Worm (Caenorhabditis elegans) whole organism, L3 larva: ENCODE measurements around the gene glr-2.

ENCODE experiments used
- R02D3.7 ChIP-seq: fragments of 150-350 bp; optimal IDR thresholded peaks from 2 replicates; lab custom pipeline; 2014; ENCODE audit warnings: missing biosample characterization, missing genetic modification characterization
- ZK546.5 ChIP-seq: sonication (generic microtip); optimal IDR thresholded peaks from 2 replicates; lab custom pipeline; 2017; ENCODE audit warnings: missing biosample characterization, missing genetic modification characterization
- aly-2 ChIP-seq: fragments of 150-350 bp; optimal IDR thresholded peaks from 2 replicates; lab custom pipeline; 2014; ENCODE audit warnings: missing biosample characterization, missing genetic modification characterization
- ama-1 ChIP-seq: fragments of 150-350 bp; optimal IDR thresholded peaks from 2 replicates; lab custom pipeline; 2018
- ceh-82 ChIP-seq: fragments of 150-350 bp; optimal IDR thresholded peaks from 2 replicates; lab custom pipeline; 2014; ENCODE audit warnings: missing biosample characterization, missing genetic modification characterization
- ceh-9 ChIP-seq: sonication (generic microtip); optimal IDR thresholded peaks from 2 replicates; lab custom pipeline; 2018; ENCODE audit warnings: missing biosample characterization, missing genetic modification characterization
- daf-12 ChIP-seq: fragments of 150-350 bp; optimal IDR thresholded peaks from 2 replicates; lab custom pipeline; 2014; ENCODE audit warnings: missing biosample characterization, missing genetic modification reagents, missing genetic modification characterization
- egl-27 ChIP-seq: sonication (generic microtip); optimal IDR thresholded peaks from 4 replicates; lab custom pipeline; 2017; ENCODE audit warnings: missing biosample characterization, missing genetic modification reagents, missing genetic modification characterization
- egl-5 ChIP-seq: fragments of 150-350 bp; optimal IDR thresholded peaks from 2 replicates; lab custom pipeline; 2017; ENCODE audit warnings: missing biosample characterization, missing genetic modification reagents, missing genetic modification characterization, inconsistent platforms
- elt-1 ChIP-seq: fragments of 150-350 bp; optimal IDR thresholded peaks from 2 replicates; lab custom pipeline; 2014; ENCODE audit warnings: missing biosample characterization, missing genetic modification characterization
- elt-2 ChIP-seq: sonication (generic microtip); optimal IDR thresholded peaks from 2 replicates; lab custom pipeline; 2016; ENCODE audit warnings: missing genetic modification reagents, mild to moderate bottlenecking, missing genetic modification characterization, missing compliant biosample characterization
- elt-3 ChIP-seq, 3 experiments: fragments of 150-350 bp in 1 of 3; sonication (generic microtip) in 2 of 3; optimal IDR thresholded peaks; 2 replicates in 2 of 3; 4 replicates in 1 of 3; lab custom pipeline; 2014 to 2017; ENCODE audit warnings: missing biosample characterization in 3 of 3, missing genetic modification characterization in 3 of 3
- eor-1 ChIP-seq, 2 experiments: fragments of 150-350 bp; optimal IDR thresholded peaks; 2 replicates each; lab custom pipeline; 2014 to 2018; ENCODE audit warnings: missing biosample characterization in 2 of 2, missing genetic modification characterization in 2 of 2
- fkh-10 ChIP-seq: sonication (generic microtip); optimal IDR thresholded peaks from 2 replicates; lab custom pipeline; 2017; ENCODE audit warnings: missing biosample characterization, missing genetic modification reagents, missing genetic modification characterization
- fkh-2 ChIP-seq: fragments of 150-350 bp; optimal IDR thresholded peaks from 2 replicates; lab custom pipeline; 2014; ENCODE audit warnings: missing biosample characterization, missing genetic modification reagents, missing genetic modification characterization
- fos-1 ChIP-seq: fragments of 150-350 bp; optimal IDR thresholded peaks from 2 replicates; lab custom pipeline; 2014; ENCODE audit warnings: missing biosample characterization, missing genetic modification characterization
- hmg-11 ChIP-seq: sonication (generic microtip); optimal IDR thresholded peaks from 2 replicates; lab custom pipeline; 2016; ENCODE audit warnings: missing genetic modification characterization, missing compliant biosample characterization
- jun-1 ChIP-seq: fragments of 150-350 bp; optimal IDR thresholded peaks from 2 replicates; lab custom pipeline; 2014; ENCODE audit warnings: missing biosample characterization, missing genetic modification reagents, missing genetic modification characterization
- lin-15B ChIP-seq: fragments of 150-350 bp; optimal IDR thresholded peaks from 2 replicates; lab custom pipeline; 2014; ENCODE audit warnings: missing biosample characterization, missing genetic modification characterization
- lin-39 ChIP-seq: fragments of 150-350 bp; optimal IDR thresholded peaks from 2 replicates; lab custom pipeline; 2018; ENCODE audit warnings: missing biosample characterization, missing genetic modification reagents, missing genetic modification characterization
- lsy-12 ChIP-seq: sonication (generic microtip); optimal IDR thresholded peaks from 2 replicates; lab custom pipeline; 2016; ENCODE audit warnings: mild to moderate bottlenecking, missing genetic modification characterization, missing compliant biosample characterization
- mdl-1 ChIP-seq: fragments of 150-350 bp; optimal IDR thresholded peaks from 2 replicates; lab custom pipeline; 2014; ENCODE audit warnings: missing biosample characterization, missing genetic modification characterization
- mml-1 ChIP-seq: fragments of 150-350 bp; sonication (generic microtip); optimal IDR thresholded peaks from 3 replicates; lab custom pipeline; 2014; ENCODE audit warnings: missing biosample characterization, missing genetic modification characterization
- nfya-1 ChIP-seq: sonication (generic microtip); optimal IDR thresholded peaks from 2 replicates; lab custom pipeline; 2017; ENCODE audit warnings: missing genetic modification characterization, mild to moderate bottlenecking, missing compliant biosample characterization, antibody characterized with exemption, moderate library complexity; ENCODE audit not compliant: insufficient read depth
- nhr-11 ChIP-seq: fragments of 150-350 bp; optimal IDR thresholded peaks from 2 replicates; lab custom pipeline; 2014; ENCODE audit warnings: missing biosample characterization, missing genetic modification characterization
- nhr-12 ChIP-seq: fragments of 150-350 bp; optimal IDR thresholded peaks from 2 replicates; lab custom pipeline; 2014; ENCODE audit warnings: missing biosample characterization, missing genetic modification characterization
- nhr-237 ChIP-seq: fragments of 150-350 bp; optimal IDR thresholded peaks from 2 replicates; lab custom pipeline; 2014; ENCODE audit warnings: missing biosample characterization, missing genetic modification characterization
- nhr-25 ChIP-seq: sonication (generic microtip); optimal IDR thresholded peaks from 2 replicates; lab custom pipeline; 2017; ENCODE audit warnings: missing biosample characterization, missing genetic modification characterization
- nhr-43 ChIP-seq: sonication (generic microtip); optimal IDR thresholded peaks from 2 replicates; lab custom pipeline; 2016; ENCODE audit warnings: mild to moderate bottlenecking, missing genetic modification characterization, missing compliant biosample characterization; ENCODE audit not compliant: poor library complexity, severe bottlenecking
- nhr-67 ChIP-seq: fragments of 150-350 bp; optimal IDR thresholded peaks from 2 replicates; lab custom pipeline; 2014; ENCODE audit warnings: missing biosample characterization, missing genetic modification characterization
- nhr-76 ChIP-seq: fragments of 150-350 bp; sonication (generic microtip); optimal IDR thresholded peaks from 5 replicates; lab custom pipeline; 2014; ENCODE audit warnings: missing biosample characterization, missing genetic modification characterization
- nhr-77 ChIP-seq: fragments of 150-350 bp; optimal IDR thresholded peaks from 2 replicates; lab custom pipeline; 2014; ENCODE audit warnings: missing biosample characterization, missing genetic modification characterization
- pha-4 ChIP-seq: fragments of 150-350 bp; optimal IDR thresholded peaks from 2 replicates; lab custom pipeline; 2014; ENCODE audit warnings: missing biosample characterization, missing genetic modification reagents, missing genetic modification characterization
- pqm-1 ChIP-seq: fragments of 150-350 bp; optimal IDR thresholded peaks from 2 replicates; lab custom pipeline; 2017; ENCODE audit warnings: missing biosample characterization, missing genetic modification characterization, inconsistent platforms
- sea-2 ChIP-seq: fragments of 150-350 bp; sonication (generic microtip); optimal IDR thresholded peaks from 4 replicates; lab custom pipeline; 2014; ENCODE audit warnings: missing biosample characterization, missing genetic modification reagents, missing genetic modification characterization
- snpc-4 ChIP-seq: fragments of 150-350 bp; optimal IDR thresholded peaks from 2 replicates; lab custom pipeline; 2014; ENCODE audit warnings: missing biosample characterization, missing genetic modification characterization
- tbx-2 ChIP-seq: sonication (generic microtip); optimal IDR thresholded peaks from 2 replicates; lab custom pipeline; 2016; ENCODE audit warnings: mild to moderate bottlenecking, missing genetic modification characterization, missing compliant biosample characterization
- unc-39 ChIP-seq: sonication (generic microtip); optimal IDR thresholded peaks from 4 replicates; lab custom pipeline; 2017; ENCODE audit warnings: missing biosample characterization, missing genetic modification characterization
- unc-62 ChIP-seq: fragments of 150-350 bp; sonication (generic microtip); optimal IDR thresholded peaks from 4 replicates; lab custom pipeline; 2014; ENCODE audit warnings: missing biosample characterization, missing genetic modification reagents, missing genetic modification characterization
- zag-1 ChIP-seq: fragments of 150-350 bp; optimal IDR thresholded peaks from 2 replicates; lab custom pipeline; 2014; ENCODE audit warnings: missing biosample characterization, missing genetic modification characterization
- ztf-11 ChIP-seq: fragments of 150-350 bp; optimal IDR thresholded peaks from 2 replicates; lab custom pipeline; 2014; ENCODE audit warnings: missing biosample characterization, missing genetic modification characterization
- ztf-4 ChIP-seq: fragments of 150-350 bp; optimal IDR thresholded peaks from 2 replicates; lab custom pipeline; 2014; ENCODE audit warnings: missing biosample characterization, missing genetic modification characterization

Gene glr-2

DNA sequence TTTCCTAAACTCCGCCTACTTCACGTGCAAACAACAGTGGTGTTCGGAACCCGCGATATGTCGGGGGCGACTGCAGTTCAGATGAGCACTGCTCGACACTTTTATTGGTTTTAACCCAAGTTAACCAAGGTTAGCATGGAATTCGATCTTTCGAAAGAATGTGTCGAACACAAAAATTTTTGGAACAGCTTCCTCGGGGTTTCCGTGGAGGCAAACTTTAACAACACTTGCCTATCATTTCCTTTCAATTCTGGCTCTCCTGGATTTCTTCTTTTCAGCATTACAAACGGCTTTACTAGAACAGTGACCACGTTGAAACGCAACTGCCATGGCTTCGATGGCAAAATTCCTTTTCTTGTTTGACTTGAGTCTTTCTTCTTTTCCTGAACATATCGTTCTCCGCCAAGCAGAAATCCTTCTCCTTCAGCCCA is 3.5 kb downstream of the glr-2 start (continued):
- TF ChIP-seq lin-39 = no peak
- no peak for TF ChIP-seq ztf-11
- TF ChIP-seq nhr-11 (tag; lab: Kevin White, UChicago) = no peak
- TF ChIP-seq aly-2 (tag; lab: Kevin White, UChicago) = no peak
- no peak for TF ChIP-seq unc-39 (tag; lab: Kevin White, UChicago)
- no peak for TF ChIP-seq mml-1
- no peak for TF ChIP-seq ceh-82 (tag; lab: Kevin White, UChicago)
- TF ChIP-seq nhr-67 (tag; lab: Kevin White, UChicago) = no peak
- TF ChIP-seq elt-3 (tag; optimal IDR thresholded peaks at IDR 0.05; lab: Kevin White, UChicago) = peak in 1 of 3 experiments; percentile 3
- TF ChIP-seq nhr-76 (tag; lab: Kevin White, UChicago) = no peak
- peak; percentile 62 for TF ChIP-seq pqm-1 (tag; lab: Kevin White, UChicago)
- TF ChIP-seq lin-15B (tag; lab: Kevin White, UChicago) = peak; percentile 8
- no peak for TF ChIP-seq mdl-1 (tag; lab: Kevin White, UChicago)
- peak; percentile 91 for TF ChIP-seq ama-1 (lab: Kevin White, UChicago)
- TF ChIP-seq sea-2 (GFP tag; lab: Kevin White, UChicago) = no peak
- TF ChIP-seq nhr-237 (tag; lab: Kevin White, UChicago) = no peak
- TF ChIP-seq ZK546.5 (tag; lab: Kevin White, UChicago) = no peak
- no peak for TF ChIP-seq nhr-12
- TF ChIP-seq unc-62 = no peak
- no peak for TF ChIP-seq eor-1 (tag; optimal IDR thresholded peaks at IDR 0.05; lab: Kevin White, UChicago)
- TF ChIP-seq egl-27 (tag; lab: Kevin White, UChicago) = peak; percentile 78

- no peak for TF ChIP-seq nhr-77 (tag; lab: Kevin White, UChicago)
- no peak for TF ChIP-seq fos-1 (tag; lab: Kevin White, UChicago)
- peak; percentile 4 for TF ChIP-seq pqm-1 (tag; lab: Kevin White, UChicago)
- no peak for TF ChIP-seq aly-2 (tag; lab: Kevin White, UChicago)
- TF ChIP-seq sea-2 (GFP tag; lab: Kevin White, UChicago) = no peak
- TF ChIP-seq fkh-2 (tag; lab: Kevin White, UChicago) = no peak
- TF ChIP-seq jun-1 (tag; lab: Kevin White, UChicago) = no peak
- no peak for TF ChIP-seq nhr-12
- peak; percentile 17 for TF ChIP-seq elt-2 (tag; lab: Kevin White, UChicago)
- TF ChIP-seq ama-1 (lab: Kevin White, UChicago) = peak; percentile 25
- no peak for TF ChIP-seq pha-4 (tag; lab: Kevin White, UChicago)
- TF ChIP-seq elt-3 (tag; optimal IDR thresholded peaks at IDR 0.05; lab: Kevin White, UChicago) = no peak
- TF ChIP-seq lin-15B (tag; lab: Kevin White, UChicago) = no peak
- TF ChIP-seq tbx-2 (tag; lab: Kevin White, UChicago) = peak; percentile 11
- peak; percentile 70 for TF ChIP-seq nhr-25 (tag; lab: Kevin White, UChicago)
- no peak for TF ChIP-seq unc-39 (tag; lab: Kevin White, UChicago)
- TF ChIP-seq R02D3.7 = peak; percentile 31
- no peak for TF ChIP-seq fkh-10
- TF ChIP-seq mml-1 = no peak
- no peak for TF ChIP-seq elt-1 (tag; lab: Kevin White, UChicago)
- TF ChIP-seq nhr-237 (tag; lab: Kevin White, UChicago) = no peak
- no peak for TF ChIP-seq ztf-4 (tag; lab: Kevin White, UChicago)
- TF ChIP-seq nhr-43 (tag; lab: Kevin White, UChicago) = peak; percentile 43
- TF ChIP-seq ceh-82 (tag; lab: Kevin White, UChicago) = no peak
- peak; percentile 96 for TF ChIP-seq snpc-4 (tag; lab: Kevin White, UChicago)
- TF ChIP-seq nfya-1 (tag; lab: Kevin White, UChicago) = peak; percentile 72
- TF ChIP-seq ceh-9 (tag; lab: Kevin White, UChicago) = no peak
- no peak for TF ChIP-seq daf-12 (tag; lab: Kevin White, UChicago)
- peak; percentile 20 for TF ChIP-seq lsy-12
- TF ChIP-seq zag-1 (tag; lab: Kevin White, UChicago) = no peak
- no peak for TF ChIP-seq egl-5 (tag; lab: Kevin White, UChicago)
- no peak for TF ChIP-seq ztf-11
- no peak for TF ChIP-seq hmg-11 (tag; lab: Kevin White, UChicago)
These were observed 4.5 kb downstream of the glr-2 start for ce11 chrIII:7140228-7140710.
